Worm (Caenorhabditis elegans): ENCODE measurements around the gene atgp-1.

The atgp-1 gene

ce11 chrIV:17280441-17280939 lies 11.3 kb downstream of the atgp-1 start:
- TF ChIP-seq flt-1 (GFP tag; IDR thresholded peaks at IDR 0.05) (0 out of 2 replicates have a peak, but pooled peaks have one; percentile 4), tra-4 (tag; optimal IDR thresholded peaks at IDR 0.05) (no peak), ama-1 (optimal IDR thresholded peaks at IDR 0.05) (peak; percentile 85)

- TF ChIP-seq pes-1 (GFP tag; IDR thresholded peaks at IDR 0.05), result no peak
- TF ChIP-seq hmg-4 (GFP tag; optimal IDR thresholded peaks at IDR 0.05), result no peak
- no peak for TF ChIP-seq ets-7 (tag; optimal IDR thresholded peaks at IDR 0.05)
- TF ChIP-seq sea-1 (GFP tag; conservative IDR thresholded peaks at IDR 0.05), result no peak
- peak; percentile 42 for TF ChIP-seq ceh-36 (tag; optimal IDR thresholded peaks at IDR 0.05)
- TF ChIP-seq tbx-37 (GFP tag; conservative IDR thresholded peaks at IDR 0.05), result 0 out of 2 replicates have a peak, but pooled peaks have one; percentile 7
Measured at ce11 chrIV:17281060-17282021, 12.2 kb downstream of the atgp-1 start.

ce11 chrIV:17284099-17284498 lies 15.0 kb downstream of the atgp-1 start, which contains the start of gene nra-1:
Gene nra-1, minus strand, starts transcription at chrIV:17284199.
- TF ChIP-seq B0310.2 (tag; optimal IDR thresholded peaks at IDR 0.05) (no peak), sea-1 (GFP tag; conservative IDR thresholded peaks at IDR 0.05) (no peak), ets-7 (tag; optimal IDR thresholded peaks at IDR 0.05) (no peak), tra-4 (tag; optimal IDR thresholded peaks at IDR 0.05) (no peak), pes-1 (GFP tag; IDR thresholded peaks at IDR 0.05) (no peak), F13C5.2 (tag; optimal IDR thresholded peaks at IDR 0.05) (no peak), hnd-1 (tag; optimal IDR thresholded peaks at IDR 0.05) (no peak), hmbx-1 (tag; optimal IDR thresholded peaks at IDR 0.05) (no peak), tbx-37 (GFP tag; conservative IDR thresholded peaks at IDR 0.05) (no peak), scrt-1 (GFP tag; IDR thresholded peaks at IDR 0.05) (no peak), aly-1 (tag; optimal IDR thresholded peaks at IDR 0.05) (no peak), ceh-13 (GFP tag; optimal IDR thresholded peaks at IDR 0.05) (no peak), hmg-4 (GFP tag; optimal IDR thresholded peaks at IDR 0.05) (no peak), tbx-11 (GFP tag; IDR thresholded peaks at IDR 0.05) (no peak), flt-1 (GFP tag; IDR thresholded peaks at IDR 0.05) (no peak), ceh-36 (tag; optimal IDR thresholded peaks at IDR 0.05) (no peak), ama-1 (optimal IDR thresholded peaks at IDR 0.05) (no peak)

- TF ChIP-seq hnd-1 (tag; optimal IDR thresholded peaks at IDR 0.05), result no peak
- no peak for TF ChIP-seq ceh-13 (GFP tag; optimal IDR thresholded peaks at IDR 0.05)
- no peak for TF ChIP-seq flt-1 (GFP tag; IDR thresholded peaks at IDR 0.05)
- TF ChIP-seq tra-4 (tag; optimal IDR thresholded peaks at IDR 0.05), result no peak
- TF ChIP-seq ceh-36 (tag; optimal IDR thresholded peaks at IDR 0.05), result no peak
- no peak for TF ChIP-seq ama-1 (optimal IDR thresholded peaks at IDR 0.05)
- no peak for TF ChIP-seq F13C5.2 (tag; optimal IDR thresholded peaks at IDR 0.05)
Measured at ce11 chrIV:17285263-17285662, 16.1 kb downstream of the atgp-1 start.

- TF ChIP-seq ets-7 (tag; optimal IDR thresholded peaks at IDR 0.05), result no peak
- no peak for TF ChIP-seq flt-1 (GFP tag; IDR thresholded peaks at IDR 0.05)
- no peak for TF ChIP-seq tbx-11 (GFP tag; IDR thresholded peaks at IDR 0.05)
- no peak for TF ChIP-seq hmg-4 (GFP tag; optimal IDR thresholded peaks at IDR 0.05)
- no peak for TF ChIP-seq aly-1 (tag; optimal IDR thresholded peaks at IDR 0.05)
- TF ChIP-seq ama-1 (optimal IDR thresholded peaks at IDR 0.05), result no peak
Measured at ce11 chrIV:17287908-17288675, 18.9 kb downstream of the atgp-1 start, which contains the start of gene zipt-7.1. Gene zipt-7.1, minus strand, starts transcription at chrIV:17288139.

ce11 chrIV:17291629-17292199 lies 22.6 kb downstream of the atgp-1 start, which contains the start of the genes T28F3.11 and slc-17.4:
Gene T28F3.11, minus strand, starts transcription at chrIV:17291679.
Gene slc-17.4, minus strand, starts transcription at chrIV:17291733.
- TF ChIP-seq hmg-4 (GFP tag; optimal IDR thresholded peaks at IDR 0.05) (no peak), tbx-37 (GFP tag; conservative IDR thresholded peaks at IDR 0.05) (no peak), scrt-1 (GFP tag; IDR thresholded peaks at IDR 0.05) (no peak)

- TF ChIP-seq pes-1 (GFP tag; IDR thresholded peaks at IDR 0.05), result no peak
- no peak for TF ChIP-seq sea-1 (GFP tag; conservative IDR thresholded peaks at IDR 0.05)
- no peak for TF ChIP-seq F13C5.2 (tag; optimal IDR thresholded peaks at IDR 0.05)
- no peak for TF ChIP-seq hmbx-1 (tag; optimal IDR thresholded peaks at IDR 0.05)
Measured at ce11 chrIV:17292350-17292749, 23.2 kb downstream of the atgp-1 start.

- TF ChIP-seq scrt-1 (GFP tag; IDR thresholded peaks at IDR 0.05), result no peak
- no peak for TF ChIP-seq B0310.2 (tag; optimal IDR thresholded peaks at IDR 0.05)
- TF ChIP-seq pes-1 (GFP tag; IDR thresholded peaks at IDR 0.05), result no peak
- TF ChIP-seq flt-1 (GFP tag; IDR thresholded peaks at IDR 0.05), result no peak
- TF ChIP-seq ets-7 (tag; optimal IDR thresholded peaks at IDR 0.05), result no peak
- TF ChIP-seq aly-1 (tag; optimal IDR thresholded peaks at IDR 0.05), result no peak
- TF ChIP-seq F13C5.2 (tag; optimal IDR thresholded peaks at IDR 0.05), result no peak
- TF ChIP-seq tra-4 (tag; optimal IDR thresholded peaks at IDR 0.05), result no peak
- TF ChIP-seq tbx-11 (GFP tag; IDR thresholded peaks at IDR 0.05), result no peak
- TF ChIP-seq ama-1 (optimal IDR thresholded peaks at IDR 0.05), result no peak
Measured at ce11 chrIV:17293068-17293467, 23.9 kb downstream of the atgp-1 start.
